Fruit fly (Drosophila melanogaster) whole organism, embryonic: Measurements from ENCODE around the gene CG14395.

Source experiments
- CG2875 ChIP-seq: fragments of 200-800 bp; sonication (Bioruptor generic); optimal IDR thresholded peaks from 2 replicates; lab custom pipeline; 2017; ENCODE audit warnings: missing biosample characterization, mild to moderate bottlenecking, missing genetic modification characterization, missing genetic modification reagents
- CG30431 ChIP-seq: fragments of 200-800 bp; sonication (Bioruptor generic); optimal IDR thresholded peaks from 2 replicates; lab custom pipeline; 2017; ENCODE audit warnings: missing biosample characterization, missing genetic modification characterization
- CG32532 ChIP-seq: fragments of 200-800 bp; sonication (Bioruptor generic); IDR thresholded peaks from 2 replicates; pipeline ENCODE4 v1.3.6; 2022; ENCODE audit warnings: missing biosample characterization, missing genetic modification characterization
- CG3838 ChIP-seq: fragments of 200-800 bp; sonication (Bioruptor generic); optimal IDR thresholded peaks from 3 replicates; lab custom pipeline; 2016; ENCODE audit warnings: missing biosample characterization, missing genetic modification characterization
- CG4328 ChIP-seq: fragments of 200-800 bp; sonication (Bioruptor generic); optimal IDR thresholded peaks from 3 replicates; lab custom pipeline; 2017; ENCODE audit warnings: missing biosample characterization, missing genetic modification reagents, missing genetic modification characterization
- CG4707 ChIP-seq: fragments of 200-800 bp; sonication (Bioruptor generic); optimal IDR thresholded peaks from 2 replicates; lab custom pipeline; 2018; ENCODE audit warnings: missing biosample characterization, mild to moderate bottlenecking, missing genetic modification characterization, moderate library complexity
- CG8290 ChIP-seq, 3 experiments: fragments of 200-800 bp; sonication (Bioruptor generic); optimal IDR thresholded peaks; 2 replicates each; lab custom pipeline; 2016 to 2019; ENCODE audit warnings: missing biosample characterization in 3 of 3, missing genetic modification characterization in 3 of 3, mild to moderate bottlenecking in 2 of 3, moderate library complexity in 1 of 3
- Mrtf ChIP-seq: fragments of 200-800 bp; sonication (Bioruptor generic); IDR thresholded peaks from 3 replicates; pipeline ENCODE4 v1.3.6; 2022; ENCODE audit warnings: missing biosample characterization, missing genetic modification characterization
- cwo ChIP-seq: fragments of 200-800 bp; sonication (Bioruptor generic); optimal IDR thresholded peaks from 3 replicates; lab custom pipeline; 2017; ENCODE audit warnings: missing biosample characterization, missing genetic modification characterization, mild to moderate bottlenecking, moderate library complexity, missing genetic modification reagents
- sima ChIP-seq: fragments of 200-800 bp; sonication (Bioruptor generic); optimal IDR thresholded peaks from 2 replicates; lab custom pipeline; 2016; ENCODE audit warnings: missing biosample characterization, missing genetic modification characterization
- toy ChIP-seq: fragments of 200-800 bp; sonication (Bioruptor generic); IDR thresholded peaks from 2 replicates; pipeline ENCODE4 v1.3.6; 2022; ENCODE audit warnings: missing biosample characterization, missing genetic modification characterization
- vvl ChIP-seq: fragments of 200-800 bp; sonication (Bioruptor generic); IDR thresholded peaks from 2 replicates; pipeline ENCODE4 v1.3.6; 2022; ENCODE audit warnings: missing biosample characterization, missing genetic modification characterization

dm6 chr3R:12654253-12654623 is 8.4 kb upstream of the CG14395 start, which contains the start of gene CG6225:
- TF ChIP-seq Mrtf (no peak), CG4328 (GFP tag; lab: Kevin White, UChicago) (no peak), sima (no peak), CG2875 (GFP tag; lab: Kevin White, UChicago) (no peak), toy (no peak), CG8290 (GFP tag; optimal IDR thresholded peaks at IDR 0.05; lab: Kevin White, UChicago) (no peak), CG8290 (tag; optimal IDR thresholded peaks at IDR 0.05; lab: Kevin White, UChicago) (no peak), vvl (GFP tag; lab: Robert Waterston, UW) (no peak; the same call in 1 of the 2 replicates), cwo (no peak), CG3838 (no peak), CG4707 (GFP tag; lab: Kevin White, UChicago) (no peak), CG32532 (GFP tag; lab: Robert Waterston, UW) (no peak), CG30431 (GFP tag; lab: Kevin White, UChicago) (no peak)
